Worm (Caenorhabditis elegans) whole organism, L1 larva: ENCODE data around the gene K11D12.6.
"Not testable (repeated sequence)": the region's sequence is repeated elsewhere in the genome, so short reads cannot be mapped to it uniquely, and the experiment has no call there.

Source experiments
- hlh-4 ChIP-seq: sonication (generic microtip); optimal IDR thresholded peaks from 2 replicates; lab custom pipeline; 2016; ENCODE audit warnings: mild to moderate bottlenecking, missing genetic modification characterization, missing compliant biosample characterization
- nhr-11 ChIP-seq: fragments of 150-350 bp; optimal IDR thresholded peaks from 2 replicates; lab custom pipeline; 2014; ENCODE audit warnings: missing biosample characterization, missing genetic modification characterization

DNA sequence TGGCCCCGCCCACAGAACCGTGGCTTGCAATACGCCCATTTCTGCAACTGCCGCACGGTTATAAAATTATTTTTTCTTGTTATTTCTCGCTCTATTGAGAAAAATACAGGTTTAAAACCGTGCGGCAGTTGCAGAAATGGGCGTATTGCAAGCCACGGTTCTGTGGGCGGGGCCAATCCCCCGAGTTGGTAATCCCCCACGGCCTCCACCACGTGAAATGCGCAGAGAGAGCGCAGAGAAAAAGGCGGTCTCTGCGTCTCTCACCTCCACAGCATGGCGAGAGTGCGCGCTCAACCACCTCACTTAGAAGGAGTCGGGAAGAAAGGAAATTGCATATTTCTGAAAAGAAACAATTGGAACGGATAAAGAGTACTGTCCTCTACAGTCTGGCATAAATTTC, 12.3 kb upstream of the K11D12.6 start:
- not testable (repeated sequence) for TF ChIP-seq nhr-11, hlh-4 (tag; lab: Kevin White, UChicago)
